Worm (Caenorhabditis elegans): ENCODE measurements around the gene ccz-1.

The ccz-1 gene

DNA sequence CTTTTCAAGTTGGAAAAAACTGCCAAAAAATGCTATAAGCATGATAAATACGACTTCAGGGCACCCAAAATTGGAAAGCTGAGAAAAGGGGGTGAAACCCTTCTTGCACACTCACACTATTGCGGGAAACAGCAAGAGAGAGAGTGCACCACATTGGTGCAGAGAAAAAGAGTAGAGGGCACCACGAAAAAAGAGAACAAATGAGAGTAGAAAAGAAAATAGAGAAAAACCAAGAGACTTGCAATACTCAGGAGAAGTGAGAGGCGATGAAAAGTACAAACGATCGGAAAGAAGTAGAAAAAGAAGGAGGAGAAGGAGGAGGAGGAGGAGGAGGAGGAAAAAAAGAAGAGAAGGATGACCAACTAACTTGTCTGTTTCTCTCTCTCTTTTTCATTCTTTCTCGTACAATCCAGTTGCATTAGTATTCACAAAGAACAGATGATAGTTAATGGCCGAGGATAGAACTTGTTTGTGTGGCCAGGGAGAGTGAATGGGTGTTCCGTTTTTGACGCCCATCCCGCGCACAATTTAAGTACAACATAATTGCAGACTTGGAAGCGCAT lies 23.4 kb upstream of the ccz-1 start (continued):
- peak; percentile 75 for TF ChIP-seq nhr-43 (tag; optimal IDR thresholded peaks at IDR 0.05; ENCODE audit: poor library complexity, severe bottlenecking)
- no peak for TF ChIP-seq fos-1 (tag; optimal IDR thresholded peaks at IDR 0.05)
- TF ChIP-seq R02D3.7 (tag; optimal IDR thresholded peaks at IDR 0.05): peak; percentile 14
- peak; percentile 52 for TF ChIP-seq lsy-12 (tag; optimal IDR thresholded peaks at IDR 0.05)
- TF ChIP-seq egl-27 (tag; optimal IDR thresholded peaks at IDR 0.05): no peak
- no peak for TF ChIP-seq aly-2 (tag; optimal IDR thresholded peaks at IDR 0.05)
- no peak for TF ChIP-seq ztf-11 (tag; optimal IDR thresholded peaks at IDR 0.05)

DNA sequence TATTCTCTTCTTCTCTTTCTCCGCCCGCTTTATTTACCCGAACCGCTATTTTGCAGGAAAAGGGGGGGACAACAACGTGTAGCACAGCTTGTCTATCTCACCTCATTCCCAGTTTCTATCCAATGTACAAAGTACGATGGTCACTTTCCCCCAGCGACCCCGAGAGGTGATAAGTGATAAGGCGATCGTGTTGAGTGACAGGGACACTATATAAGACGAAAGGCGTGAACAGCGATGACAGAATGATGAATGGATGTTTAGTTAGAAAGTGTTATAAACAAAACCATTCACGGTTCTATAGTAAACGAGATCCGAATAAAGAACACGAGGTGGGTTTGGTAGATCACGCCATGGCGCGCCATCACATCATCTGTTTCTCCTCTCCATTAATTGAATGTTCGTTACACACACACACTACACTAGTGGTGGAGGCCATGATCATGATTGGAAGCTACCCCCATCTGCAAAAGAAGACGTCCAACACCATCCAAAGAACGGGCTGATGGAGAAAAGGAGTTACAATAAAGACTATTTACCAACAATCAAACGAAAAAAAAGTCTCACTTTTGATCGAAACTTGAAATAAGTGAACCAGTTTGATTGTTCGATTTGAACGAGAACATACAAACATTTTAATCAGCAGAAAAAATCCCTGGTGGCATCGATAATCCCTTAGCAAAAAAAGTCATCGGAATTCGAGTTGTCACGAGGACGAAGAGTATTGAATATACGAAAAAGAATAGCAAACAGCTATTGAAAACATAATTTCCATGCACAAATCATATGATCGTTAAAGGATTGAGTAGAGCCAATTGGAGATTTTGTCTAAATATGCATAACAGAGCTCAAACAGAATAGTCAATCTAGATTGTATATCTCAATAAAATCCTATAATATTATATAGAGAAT lies 22.1 kb upstream of the ccz-1 start:
- peak; percentile 52 for TF ChIP-seq pha-4 (tag; optimal IDR thresholded peaks at IDR 0.05)
- peak; percentile 77 for TF ChIP-seq pqm-1 (tag; optimal IDR thresholded peaks at IDR 0.05)
- TF ChIP-seq nhr-43 (tag; optimal IDR thresholded peaks at IDR 0.05; ENCODE audit: poor library complexity, severe bottlenecking): peak; percentile 91
- peak; percentile 52 for TF ChIP-seq jun-1 (tag; optimal IDR thresholded peaks at IDR 0.05)
- TF ChIP-seq elt-3 (tag; optimal IDR thresholded peaks at IDR 0.05): peak in 1 of 3 experiments; percentile 79
- peak; percentile 24 for TF ChIP-seq tbx-2 (tag; optimal IDR thresholded peaks at IDR 0.05)
- TF ChIP-seq unc-39 (tag; optimal IDR thresholded peaks at IDR 0.05): no peak
- peak; percentile 95 for TF ChIP-seq unc-62 (GFP tag; optimal IDR thresholded peaks at IDR 0.05)
- peak; percentile 45 for TF ChIP-seq ceh-28 (tag; optimal IDR thresholded peaks at IDR 0.05)
- peak; percentile 69 for TF ChIP-seq lsy-12 (tag; optimal IDR thresholded peaks at IDR 0.05)
- TF ChIP-seq ceh-9 (tag; optimal IDR thresholded peaks at IDR 0.05): no peak
- TF ChIP-seq daf-12 (tag; optimal IDR thresholded peaks at IDR 0.05): no peak
- peak; percentile 95 for TF ChIP-seq elt-2 (tag; optimal IDR thresholded peaks at IDR 0.05)
- no peak for TF ChIP-seq egl-5 (tag; optimal IDR thresholded peaks at IDR 0.05)
- TF ChIP-seq nhr-76 (tag; optimal IDR thresholded peaks at IDR 0.05): no peak
- TF ChIP-seq R02D3.7 (tag; optimal IDR thresholded peaks at IDR 0.05): peak; percentile 23
- peak; percentile 39 for TF ChIP-seq nfya-1 (tag; optimal IDR thresholded peaks at IDR 0.05; ENCODE audit: insufficient read depth)
- no peak for TF ChIP-seq nhr-67 (tag; optimal IDR thresholded peaks at IDR 0.05)
- peak; percentile 98 for TF ChIP-seq nhr-25 (tag; optimal IDR thresholded peaks at IDR 0.05)
- peak; percentile 45 for TF ChIP-seq nhr-28 (tag; optimal IDR thresholded peaks at IDR 0.05)
- TF ChIP-seq nhr-23 (tag; optimal IDR thresholded peaks at IDR 0.05): peak; percentile 94
- peak; percentile 25 for TF ChIP-seq egl-27 (tag; optimal IDR thresholded peaks at IDR 0.05)
- TF ChIP-seq ama-1 (optimal IDR thresholded peaks at IDR 0.05): peak; percentile 95
- no peak for TF ChIP-seq fos-1 (tag; optimal IDR thresholded peaks at IDR 0.05)
- TF ChIP-seq lin-39 (tag; optimal IDR thresholded peaks at IDR 0.05): peak; percentile 47

DNA sequence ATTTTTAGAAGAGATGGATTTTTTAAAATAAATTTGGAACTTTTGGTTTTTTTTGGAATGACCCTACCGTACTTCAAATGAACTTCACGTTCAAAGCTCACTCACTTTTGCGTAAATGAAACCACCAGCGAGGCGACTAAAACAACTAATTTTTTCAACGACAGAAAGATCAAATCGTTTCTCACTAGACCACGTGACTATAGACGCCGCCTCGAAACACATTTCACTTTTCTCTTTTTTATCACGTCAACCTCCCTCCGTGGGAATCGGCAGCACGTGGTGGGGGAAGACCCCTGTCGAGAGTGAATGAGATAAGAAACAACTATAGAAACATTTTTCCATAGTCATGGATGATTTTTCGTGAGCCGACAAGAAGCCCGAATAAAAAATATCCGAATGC lies 21.4 kb upstream of the ccz-1 start:
- TF ChIP-seq pha-4 (tag; optimal IDR thresholded peaks at IDR 0.05) (peak; percentile 68), egl-5 (tag; optimal IDR thresholded peaks at IDR 0.05) (peak; percentile 13), mml-1 (tag; optimal IDR thresholded peaks at IDR 0.05) (peak; percentile 14), ama-1 (optimal IDR thresholded peaks at IDR 0.05) (peak; percentile 84), nhr-25 (tag; optimal IDR thresholded peaks at IDR 0.05) (peak; percentile 91), mdl-1 (tag; optimal IDR thresholded peaks at IDR 0.05) (peak; percentile 94), nhr-43 (tag; optimal IDR thresholded peaks at IDR 0.05; ENCODE audit: poor library complexity, severe bottlenecking) (peak; percentile 91), hmg-11 (tag; optimal IDR thresholded peaks at IDR 0.05) (no peak), pqm-1 (tag; optimal IDR thresholded peaks at IDR 0.05) (peak; percentile 87), nhr-12 (tag; optimal IDR thresholded peaks at IDR 0.05) (no peak), jun-1 (tag; optimal IDR thresholded peaks at IDR 0.05) (peak; percentile 68), nhr-237 (tag; optimal IDR thresholded peaks at IDR 0.05) (no peak), tbx-2 (tag; optimal IDR thresholded peaks at IDR 0.05) (peak; percentile 49), snpc-4 (tag; optimal IDR thresholded peaks at IDR 0.05) (peak; percentile 48), eor-1 (tag; optimal IDR thresholded peaks at IDR 0.05) (no peak), lin-39 (tag; optimal IDR thresholded peaks at IDR 0.05) (peak; percentile 30), ztf-4 (tag; optimal IDR thresholded peaks at IDR 0.05) (peak; percentile 54), egl-27 (tag; optimal IDR thresholded peaks at IDR 0.05) (no peak), nfya-1 (tag; optimal IDR thresholded peaks at IDR 0.05; ENCODE audit: insufficient read depth) (peak; percentile 73), elt-1 (tag; optimal IDR thresholded peaks at IDR 0.05) (peak; percentile 73), elt-2 (tag; optimal IDR thresholded peaks at IDR 0.05) (peak; percentile 92), lsy-12 (tag; optimal IDR thresholded peaks at IDR 0.05) (peak; percentile 55), nhr-77 (tag; optimal IDR thresholded peaks at IDR 0.05) (no peak), fos-1 (tag; optimal IDR thresholded peaks at IDR 0.05) (no peak), nhr-23 (tag; optimal IDR thresholded peaks at IDR 0.05) (peak; percentile 76)
